Fruit fly (Drosophila melanogaster): ENCODE data around the gene CG44329.

DNA sequence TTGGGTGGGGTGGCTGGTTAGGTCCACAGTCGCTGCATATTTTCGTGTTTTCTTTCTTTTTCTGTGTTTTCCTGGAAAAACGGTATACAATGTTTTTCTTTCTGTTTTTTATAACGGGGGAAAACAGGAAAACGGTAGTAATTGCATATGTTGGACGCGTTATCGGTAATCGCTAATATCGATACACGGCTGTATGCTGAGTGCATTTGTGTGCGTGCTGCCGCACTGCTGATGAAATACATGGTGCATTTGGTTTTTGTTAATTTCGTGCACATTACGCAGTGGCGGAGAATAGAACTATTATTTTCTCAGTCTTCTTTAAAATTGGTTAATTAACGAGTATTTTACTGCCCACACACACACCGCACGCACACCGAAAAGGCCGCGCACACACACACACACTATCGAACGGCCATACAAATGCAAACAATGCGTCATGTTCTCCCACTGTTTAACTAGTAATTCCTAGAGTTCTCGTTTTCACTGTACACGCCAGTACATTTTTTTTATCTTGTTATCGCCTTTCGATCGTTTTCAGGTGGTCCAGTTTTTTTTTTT is 49.3 kb downstream of the CG44329 start:
- TF ChIP-seq CG8159 (tag; optimal IDR thresholded peaks at IDR 0.05) (no peak), Ets98B (GFP tag; IDR thresholded peaks at IDR 0.05) (0 out of 2 replicates have a peak, but pooled peaks have one; percentile 5), EcR (GFP tag; optimal IDR thresholded peaks at IDR 0.05) (no peak), CG12605 (GFP tag; IDR thresholded peaks at IDR 0.05) (no peak), CG13204 (GFP tag; optimal IDR thresholded peaks at IDR 0.05) (no peak), rn (GFP tag; IDR thresholded peaks at IDR 0.05) (no peak), gl (tag; optimal IDR thresholded peaks at IDR 0.05) (no peak), CG15710 (tag; optimal IDR thresholded peaks at IDR 0.05) (no peak)
